Comparison of ENCODE assay signal across 2 fruit fly cellular contexts in the genomic region with DNA sequence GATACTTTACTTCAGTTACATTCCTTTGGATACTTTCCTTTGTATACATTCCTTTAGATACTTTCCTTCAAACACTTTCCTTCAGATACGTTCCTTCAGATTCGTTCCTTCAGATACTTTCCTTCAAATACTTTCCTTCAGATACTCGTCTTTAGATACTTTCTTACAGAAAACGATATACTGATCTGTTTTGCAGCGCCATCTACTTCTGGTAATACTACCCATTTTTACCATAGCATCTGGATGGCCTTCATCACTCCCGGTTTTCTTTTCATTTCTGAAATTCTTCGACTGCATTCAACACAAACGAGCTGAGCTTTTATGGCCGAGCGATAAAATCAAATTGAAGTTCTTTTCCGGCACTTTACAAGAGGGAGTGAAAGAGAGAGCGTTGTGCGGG.
TF ChIP-seq lines count a peak whose summit lies in the region.

No protein-coding gene starts in this region.

- TF ChIP-seq CTCF in S2 (optimal IDR thresholded peaks at IDR 0.05; lab: Kevin White, UChicago), result peak; percentile 80
- TF ChIP-seq CTCF in whole organism, embryonic (GFP tag; optimal IDR thresholded peaks at IDR 0.05; lab: Kevin White, UChicago), result peak; percentile 74

TF ChIP-seq in whole organism, embryonic, 481 proteins besides CTCF, POLR2A, EP300 and RAD21:
- TF ChIP-seq Dip2 (GFP tag; IDR thresholded peaks at IDR 0.05; lab: Robert Waterston, UW) (peak; percentile 20; the same call in 1 of the 2 replicates), CG6791 (GFP tag; IDR thresholded peaks at IDR 0.05; lab: Robert Waterston, UW; ENCODE audit: partially characterized antibody) (no peak), stwl (tag; optimal IDR thresholded peaks at IDR 0.05; lab: Kevin White, UChicago) (no peak), CG14441 (GFP tag; IDR thresholded peaks at IDR 0.05; lab: Robert Waterston, UW) (no peak), CG7745 (tag; optimal IDR thresholded peaks at IDR 0.05; lab: Kevin White, UChicago) (no peak), CG8359 (GFP tag; optimal IDR thresholded peaks at IDR 0.05; lab: Kevin White, UChicago; ENCODE audit: borderline replicate concordance) (no peak), jumu (GFP tag; optimal IDR thresholded peaks at IDR 0.05; lab: Kevin White, UChicago) (no peak), CG11695 (GFP tag; IDR thresholded peaks at IDR 0.05; lab: Robert Waterston, UW) (no peak), CG8290 (GFP tag; optimal IDR thresholded peaks at IDR 0.05; lab: Kevin White, UChicago) (peak; percentile 67), CG8290 (tag; optimal IDR thresholded peaks at IDR 0.05; lab: Kevin White, UChicago) (no peak)
